Worm (Caenorhabditis elegans): ENCODE results near the gene srj-53.

srj-53 gene

DNA sequence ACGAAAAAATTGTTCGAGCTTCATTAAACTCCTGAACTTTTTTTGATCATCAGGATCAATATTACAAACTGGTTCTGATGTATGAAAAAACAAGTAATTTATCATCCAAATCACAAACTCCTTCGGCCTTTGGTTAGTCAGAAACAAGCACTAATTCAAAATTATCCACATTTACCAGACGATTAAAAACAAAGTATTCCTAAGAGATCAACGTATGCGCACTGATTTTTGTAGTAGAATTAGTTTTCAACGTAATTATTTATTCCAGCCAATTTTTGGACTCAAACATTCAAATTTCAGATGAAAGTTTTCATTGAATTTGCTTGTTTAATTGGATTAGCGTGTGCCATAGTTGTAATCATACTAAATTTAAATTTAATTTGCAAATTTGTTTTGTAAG is 12.4 kb upstream of the srj-53 start, which contains the start of gene srbc-38:
Gene srbc-38 (plus strand): TSS at position 301 of the 400 bp plus-strand sequence.
- no peak for TF ChIP-seq klf-2 (GFP tag; conservative IDR thresholded peaks at IDR 0.05)
- TF ChIP-seq T22C8.4 (GFP tag; IDR thresholded peaks at IDR 0.05): no peak
- no peak for TF ChIP-seq tab-1 (GFP tag; IDR thresholded peaks at IDR 0.05)
- no peak for TF ChIP-seq ref-1 (GFP tag; conservative IDR thresholded peaks at IDR 0.05)
- no peak for TF ChIP-seq med-1 (GFP tag; optimal IDR thresholded peaks at IDR 0.05; ENCODE audit: insufficient read depth)

DNA sequence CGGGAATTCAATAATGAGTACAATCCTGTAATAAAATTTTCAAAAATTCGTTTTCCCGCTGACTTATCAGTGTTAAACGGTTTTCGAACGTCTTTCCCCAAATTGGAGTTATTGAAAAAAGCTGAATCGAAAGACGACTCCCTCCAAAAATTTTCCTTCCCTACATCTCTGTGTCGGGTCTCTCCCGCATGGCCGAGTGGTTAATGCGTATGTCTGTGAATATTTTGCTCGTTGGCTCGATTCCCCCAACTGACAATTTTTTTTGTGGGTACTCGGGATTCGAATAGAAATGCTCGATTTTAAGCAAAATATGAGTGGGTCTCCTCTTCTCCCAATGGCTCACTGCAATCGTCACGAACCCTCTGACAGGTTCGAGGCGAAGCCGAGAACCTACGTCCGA is 11.9 kb upstream of the srj-53 start:
- TF ChIP-seq ztf-23 (GFP tag; IDR thresholded peaks at IDR 0.05) (peak; percentile 68; the same call in 1 of the 2 replicates), ref-1 (GFP tag; conservative IDR thresholded peaks at IDR 0.05) (peak; percentile 69), flt-1 (GFP tag; IDR thresholded peaks at IDR 0.05) (peak; percentile 66; the same call in 1 of the 2 replicates)

DNA sequence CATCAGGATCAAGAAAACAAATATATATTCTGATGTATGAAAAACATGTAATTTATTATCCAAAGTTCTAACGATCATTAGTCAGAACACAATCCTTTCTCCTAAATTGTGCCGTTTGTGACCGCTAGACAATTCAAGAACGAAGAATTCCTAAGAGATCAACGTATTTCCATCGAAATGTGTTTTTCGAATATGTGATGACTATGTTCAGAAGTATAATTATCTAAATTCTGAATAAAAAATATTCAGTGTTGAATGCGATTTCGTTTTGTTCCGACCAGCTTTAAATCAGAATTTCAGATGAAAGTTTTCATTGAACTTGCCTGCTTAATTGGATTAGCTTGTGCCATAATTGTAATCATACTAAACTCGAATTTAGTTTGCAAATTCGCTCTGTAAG is 7.7 kb upstream of the srj-53 start, which contains the start of gene srbc-37:
Gene srbc-37 (plus strand): TSS at position 301 of the 400 bp plus-strand sequence.
- TF ChIP-seq ref-1 (GFP tag; conservative IDR thresholded peaks at IDR 0.05) (no peak), klf-2 (GFP tag; conservative IDR thresholded peaks at IDR 0.05) (no peak), flt-1 (GFP tag; IDR thresholded peaks at IDR 0.05) (no peak), cog-1 (tag; optimal IDR thresholded peaks at IDR 0.05) (no peak), tab-1 (GFP tag; IDR thresholded peaks at IDR 0.05) (no peak), med-1 (GFP tag; optimal IDR thresholded peaks at IDR 0.05; ENCODE audit: insufficient read depth) (no peak), ztf-23 (GFP tag; IDR thresholded peaks at IDR 0.05) (no peak), ztf-29 (GFP tag; IDR thresholded peaks at IDR 0.05) (no peak), T22C8.4 (GFP tag; IDR thresholded peaks at IDR 0.05) (no peak)

ce11 chrV:699489-700129 is 5.1 kb upstream of the srj-53 start, which contains the start of the genes ugt-29 and srx-5:
Gene ugt-29 (minus strand): TSS chrV:699589.
Gene srx-5 (plus strand): TSS chrV:700079.
- no peak for TF ChIP-seq cog-1 (tag; optimal IDR thresholded peaks at IDR 0.05)
- no peak for TF ChIP-seq T22C8.4 (GFP tag; IDR thresholded peaks at IDR 0.05)
- TF ChIP-seq ztf-23 (GFP tag; IDR thresholded peaks at IDR 0.05): no peak
- no peak for TF ChIP-seq ztf-29 (GFP tag; IDR thresholded peaks at IDR 0.05)
- no peak for TF ChIP-seq med-1 (GFP tag; optimal IDR thresholded peaks at IDR 0.05; ENCODE audit: insufficient read depth)

DNA sequence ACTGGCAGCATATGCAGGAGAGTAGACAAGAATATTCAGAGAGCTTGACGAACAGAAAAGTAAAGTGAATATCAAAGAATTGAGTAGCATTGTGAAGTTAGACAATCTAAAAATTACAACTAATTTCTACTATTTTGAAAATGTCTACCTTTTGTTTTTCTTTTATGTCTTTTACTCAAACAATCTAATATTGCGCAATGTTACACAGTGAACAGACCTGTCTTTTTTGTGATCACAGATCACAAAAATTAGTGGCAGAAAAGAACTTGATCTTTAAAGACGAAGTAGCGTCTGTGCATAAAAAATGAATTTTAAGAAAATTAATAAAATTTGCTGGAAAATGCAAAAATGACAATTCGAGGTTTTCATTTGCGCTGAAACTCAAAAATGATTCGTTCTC is 4.5 kb upstream of the srj-53 start:
- TF ChIP-seq tab-1 (GFP tag; IDR thresholded peaks at IDR 0.05) (no peak), cog-1 (tag; optimal IDR thresholded peaks at IDR 0.05) (no peak), med-1 (GFP tag; optimal IDR thresholded peaks at IDR 0.05; ENCODE audit: insufficient read depth) (no peak), ref-1 (GFP tag; conservative IDR thresholded peaks at IDR 0.05) (no peak), flt-1 (GFP tag; IDR thresholded peaks at IDR 0.05) (no peak), ztf-29 (GFP tag; IDR thresholded peaks at IDR 0.05) (no peak), ztf-23 (GFP tag; IDR thresholded peaks at IDR 0.05) (no peak), klf-2 (GFP tag; conservative IDR thresholded peaks at IDR 0.05) (no peak), T22C8.4 (GFP tag; IDR thresholded peaks at IDR 0.05) (no peak)

ce11 chrV:695914-696313 is 1.4 kb upstream of the srj-53 start, which contains the start of gene srj-52:
Gene srj-52 (minus strand): TSS chrV:696014.
- no peak for TF ChIP-seq flt-1 (GFP tag; IDR thresholded peaks at IDR 0.05)
- no peak for TF ChIP-seq ztf-29 (GFP tag; IDR thresholded peaks at IDR 0.05)
- no peak for TF ChIP-seq T22C8.4 (GFP tag; IDR thresholded peaks at IDR 0.05)
- TF ChIP-seq tab-1 (GFP tag; IDR thresholded peaks at IDR 0.05): no peak
- no peak for TF ChIP-seq cog-1 (tag; optimal IDR thresholded peaks at IDR 0.05)
- TF ChIP-seq med-1 (GFP tag; optimal IDR thresholded peaks at IDR 0.05; ENCODE audit: insufficient read depth): no peak
- no peak for TF ChIP-seq ztf-23 (GFP tag; IDR thresholded peaks at IDR 0.05)
- no peak for TF ChIP-seq klf-2 (GFP tag; conservative IDR thresholded peaks at IDR 0.05)
- no peak for TF ChIP-seq ref-1 (GFP tag; conservative IDR thresholded peaks at IDR 0.05)

DNA sequence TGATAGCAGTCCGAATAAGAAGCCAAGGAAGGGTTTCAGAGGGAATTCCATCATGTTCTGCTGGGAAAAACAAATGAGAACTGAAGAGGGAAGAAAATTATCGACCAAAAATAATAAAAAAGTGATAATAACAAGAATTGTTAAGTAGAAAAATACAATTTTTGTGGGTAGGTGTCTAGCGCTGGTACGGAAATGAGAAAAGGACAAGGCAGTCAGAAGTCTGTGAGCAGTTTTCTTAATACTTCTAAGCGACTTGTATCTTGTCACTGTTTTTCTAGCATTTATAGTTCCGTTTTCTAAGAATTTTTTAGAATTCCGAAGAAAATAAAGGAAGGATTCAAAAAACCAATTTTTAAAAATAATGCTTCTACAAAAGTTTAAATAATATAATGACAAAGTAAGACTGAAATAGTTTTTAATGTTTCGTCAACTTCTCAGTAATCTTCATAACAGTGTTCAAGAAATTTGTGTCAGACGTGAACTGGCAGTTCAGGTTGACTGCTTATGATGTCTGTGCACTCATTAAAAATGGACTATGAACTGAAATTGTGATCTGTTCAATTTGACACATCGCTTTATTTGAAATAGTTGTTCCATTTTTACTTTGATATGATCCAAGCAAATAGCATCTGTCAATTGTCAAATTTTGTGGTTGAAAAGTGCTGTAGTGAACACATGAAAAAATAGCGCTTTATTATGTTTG is 1.7 kb downstream of the srj-53 start, which contains the start of gene srx-4:
Gene srx-4 (minus strand): TSS at position 51 of the 703 bp plus-strand sequence.
- TF ChIP-seq cog-1 (tag; optimal IDR thresholded peaks at IDR 0.05) (no peak), klf-2 (GFP tag; conservative IDR thresholded peaks at IDR 0.05) (no peak)

- TF ChIP-seq klf-2 (GFP tag; conservative IDR thresholded peaks at IDR 0.05) (no peak), med-1 (GFP tag; optimal IDR thresholded peaks at IDR 0.05; ENCODE audit: insufficient read depth) (no peak), flt-1 (GFP tag; IDR thresholded peaks at IDR 0.05) (no peak), cog-1 (tag; optimal IDR thresholded peaks at IDR 0.05) (no peak), T22C8.4 (GFP tag; IDR thresholded peaks at IDR 0.05) (no peak), ztf-29 (GFP tag; IDR thresholded peaks at IDR 0.05) (no peak), tab-1 (GFP tag; IDR thresholded peaks at IDR 0.05) (no peak), ref-1 (GFP tag; conservative IDR thresholded peaks at IDR 0.05) (no peak), ztf-23 (GFP tag; IDR thresholded peaks at IDR 0.05) (no peak)
These were observed 5.0 kb downstream of the srj-53 start for ce11 chrV:689538-689937.

- TF ChIP-seq cog-1 (tag; optimal IDR thresholded peaks at IDR 0.05) (no peak), T22C8.4 (GFP tag; IDR thresholded peaks at IDR 0.05) (no peak), ztf-23 (GFP tag; IDR thresholded peaks at IDR 0.05) (no peak)
These were observed 7.1 kb downstream of the srj-53 start, which contains the start of gene H25P19.1 for ce11 chrV:687384-687783. Gene H25P19.1 (plus strand): TSS chrV:687684.

DNA sequence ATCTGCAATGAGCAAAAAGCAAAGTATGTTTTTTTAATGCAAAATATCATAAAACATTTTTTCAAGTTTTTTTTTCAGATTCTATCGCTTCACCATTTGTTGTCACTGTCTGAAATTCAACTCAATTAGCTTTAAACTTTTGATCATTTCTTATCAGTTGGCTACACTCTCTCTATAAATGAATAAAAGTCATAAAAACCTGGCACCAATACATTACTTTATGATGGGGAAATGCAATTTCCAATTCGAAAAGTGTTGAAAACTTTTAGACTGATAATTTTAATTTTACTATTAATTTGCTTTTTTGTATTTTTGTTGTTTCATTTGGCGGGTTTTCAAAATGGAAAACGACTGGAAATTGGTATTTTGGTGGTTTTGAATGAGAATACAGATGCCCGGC is 10.7 kb downstream of the srj-53 start, which contains the start of gene F31F4.1:
Gene F31F4.1 (plus strand): TSS at position 203 of the 400 bp plus-strand sequence.
- no peak for TF ChIP-seq klf-2 (GFP tag; conservative IDR thresholded peaks at IDR 0.05)
- no peak for TF ChIP-seq cog-1 (tag; optimal IDR thresholded peaks at IDR 0.05)
- TF ChIP-seq ref-1 (GFP tag; conservative IDR thresholded peaks at IDR 0.05): no peak
- no peak for TF ChIP-seq flt-1 (GFP tag; IDR thresholded peaks at IDR 0.05)
- no peak for TF ChIP-seq med-1 (GFP tag; optimal IDR thresholded peaks at IDR 0.05; ENCODE audit: insufficient read depth)
- TF ChIP-seq T22C8.4 (GFP tag; IDR thresholded peaks at IDR 0.05): no peak
- no peak for TF ChIP-seq ztf-23 (GFP tag; IDR thresholded peaks at IDR 0.05)
- no peak for TF ChIP-seq tab-1 (GFP tag; IDR thresholded peaks at IDR 0.05)
- TF ChIP-seq ztf-29 (GFP tag; IDR thresholded peaks at IDR 0.05): no peak
